Fruit fly (Drosophila melanogaster) S2 (cell line): ENCODE data around the gene CG15480.
"Not testable (repeated sequence)": the region's sequence is repeated elsewhere in the genome, so short reads cannot be mapped to it uniquely, and the experiment has no call there.

Source experiments
- CG8478 ChIP-seq: fragments of >200 bp; optimal IDR thresholded peaks from 2 replicates; lab custom pipeline; 2018
- CTCF ChIP-seq, 2 experiments: fragments of >200 bp; optimal IDR thresholded peaks; 2 replicates each; lab custom pipeline; 2018

Gene CG15480

DNA sequence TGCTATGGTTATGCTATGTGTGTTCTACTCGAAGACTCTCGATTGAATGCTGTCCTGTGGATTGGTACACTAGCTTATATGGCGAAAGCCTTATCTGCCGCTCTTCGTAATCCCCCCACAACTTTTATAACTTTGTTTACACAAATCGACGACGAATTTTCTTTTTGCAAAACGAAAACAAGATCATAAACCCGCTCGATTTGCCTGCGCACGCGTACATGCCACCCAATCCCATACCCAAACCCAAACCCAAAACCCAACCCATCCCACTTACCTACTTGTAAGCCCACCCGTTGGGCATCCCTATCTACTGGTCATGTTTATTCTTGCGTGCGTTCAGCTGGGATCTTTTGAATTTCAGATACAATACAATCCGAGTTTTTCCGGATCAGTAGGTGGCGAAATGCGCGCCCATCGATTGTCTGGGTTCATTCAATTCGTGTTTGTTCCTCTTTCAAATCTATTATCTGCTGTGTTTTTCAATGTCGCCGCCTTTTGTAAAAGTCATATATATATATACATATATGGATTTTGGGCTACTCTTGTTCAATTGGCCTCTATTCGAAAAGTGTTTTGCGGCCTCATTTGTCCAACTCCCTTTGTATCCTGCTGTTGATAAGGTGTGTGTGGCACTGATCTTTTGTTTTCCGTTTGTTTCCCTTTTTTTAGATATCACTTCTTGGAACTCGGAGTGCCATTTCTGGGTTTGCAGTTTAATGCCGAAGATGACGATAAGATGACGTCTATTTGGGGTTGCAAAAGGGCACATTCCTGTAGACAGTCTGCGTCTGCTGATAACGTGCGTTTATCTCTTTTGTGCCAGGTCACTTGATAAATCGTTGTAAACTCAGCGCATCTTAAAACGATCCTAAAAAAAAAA lies 9.8 kb upstream of the CG15480 start, which contains the start of gene Mabi:
Gene Mabi (minus strand): TSS at position 51 of the 880 bp plus-strand sequence.
- no peak for TF ChIP-seq CG8478
- TF ChIP-seq CTCF (optimal IDR thresholded peaks at IDR 0.05; lab: Kevin White, UChicago) = no peak

DNA sequence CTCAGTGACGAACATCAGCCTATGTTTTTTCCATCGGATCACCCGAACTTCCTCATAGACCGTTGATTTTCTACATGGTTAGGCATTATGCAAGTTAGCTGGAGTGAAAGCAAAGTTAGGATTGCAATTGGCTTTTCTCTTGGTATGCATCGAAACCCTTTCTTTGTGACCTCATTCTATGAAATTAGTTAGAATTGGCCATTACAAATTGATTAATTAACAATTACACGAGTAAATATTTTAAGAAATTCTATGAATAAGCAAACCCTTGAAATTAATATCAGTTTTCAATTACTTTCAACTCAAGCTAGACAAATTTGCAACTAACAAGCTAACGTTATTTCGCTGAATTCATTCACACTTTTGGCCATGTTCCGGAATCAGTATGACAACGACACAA lies 6.7 kb upstream of the CG15480 start, which contains the start of gene Prosalpha6T:
Gene Prosalpha6T (plus strand): TSS at position 301 of the 400 bp plus-strand sequence.
- TF ChIP-seq CTCF (optimal IDR thresholded peaks at IDR 0.05; lab: Kevin White, UChicago) = no peak

DNA sequence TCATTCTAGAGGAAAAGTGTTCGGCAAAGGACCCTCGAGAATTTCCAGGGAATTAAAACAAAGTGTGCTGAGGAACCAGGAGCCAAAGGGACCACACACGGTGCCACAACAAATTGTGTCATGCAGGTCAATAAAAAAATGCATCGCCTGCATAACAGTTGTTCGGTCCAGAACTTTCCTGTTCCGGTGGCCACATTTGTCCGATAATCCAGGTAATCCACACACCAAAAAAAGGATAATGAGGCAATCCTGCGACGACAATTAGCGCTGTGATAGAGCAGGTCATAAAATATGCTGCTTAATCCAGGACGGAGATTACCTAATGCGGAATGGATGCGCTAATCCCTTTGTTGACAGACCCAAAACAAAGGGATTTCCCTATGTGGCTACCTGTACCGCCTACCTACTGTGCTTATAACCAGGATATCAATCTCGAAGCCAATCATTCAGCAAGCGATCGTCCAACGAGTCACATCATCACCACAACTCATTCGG lies 4.4 kb upstream of the CG15480 start, which contains the start of gene CG16815:
Gene CG16815 (plus strand): TSS at position 445 of the 495 bp plus-strand sequence.
- no peak for TF ChIP-seq CG8478
- TF ChIP-seq CTCF (optimal IDR thresholded peaks at IDR 0.05; lab: Kevin White, UChicago) = no peak

DNA sequence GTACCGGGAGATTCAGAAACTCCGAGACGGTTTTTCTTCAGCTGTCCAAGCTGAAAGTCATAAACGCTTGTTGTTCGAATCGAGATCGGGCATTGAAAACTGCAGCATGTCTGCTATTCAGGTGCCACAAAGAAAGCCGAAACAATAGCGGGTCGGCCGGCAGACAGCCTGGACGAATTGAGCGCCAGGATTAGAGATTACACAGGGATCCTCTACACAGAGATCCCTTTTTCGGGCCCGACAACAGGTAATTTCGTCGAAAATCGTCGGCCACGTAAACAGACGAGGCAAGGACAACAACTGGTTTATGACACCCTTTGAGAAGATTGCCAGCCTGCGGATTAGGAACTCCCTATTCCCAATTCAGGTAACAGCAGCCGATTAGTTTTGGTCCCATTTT lies 2.2 kb upstream of the CG15480 start, which contains the start of gene CG16813:
Gene CG16813 (plus strand): TSS at position 288 of the 400 bp plus-strand sequence.
- TF ChIP-seq CG8478 = no peak
- TF ChIP-seq CTCF (optimal IDR thresholded peaks at IDR 0.05; lab: Kevin White, UChicago) = no peak

DNA sequence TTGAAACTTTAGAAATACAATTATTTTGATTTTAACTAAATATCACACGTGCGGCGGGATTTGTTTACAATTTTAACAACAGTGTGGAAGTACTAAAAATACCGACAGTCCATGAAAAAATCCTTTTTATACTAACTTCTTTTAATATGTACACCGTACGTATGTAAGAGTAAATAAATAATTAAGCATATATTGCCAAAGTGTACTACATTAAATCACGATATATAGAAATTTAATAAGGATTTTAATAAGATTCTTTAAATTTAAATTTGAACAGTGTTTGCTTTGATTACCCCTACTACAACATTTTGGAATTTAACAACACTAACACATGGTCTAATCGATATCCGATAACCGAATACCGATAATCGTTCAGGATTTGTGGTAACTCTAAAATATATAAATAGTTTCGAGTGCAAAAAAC lies 2.8 kb downstream of the CG15480 start, which contains the start of the genes Ski6 and CG16812:
Gene Ski6 (minus strand): TSS at position 205 of the 424 bp plus-strand sequence.
Gene CG16812 (plus strand): TSS at position 363 of the 424 bp plus-strand sequence.
- TF ChIP-seq CTCF (optimal IDR thresholded peaks at IDR 0.05; lab: Kevin White, UChicago) = no peak
- TF ChIP-seq CG8478 = no peak

DNA sequence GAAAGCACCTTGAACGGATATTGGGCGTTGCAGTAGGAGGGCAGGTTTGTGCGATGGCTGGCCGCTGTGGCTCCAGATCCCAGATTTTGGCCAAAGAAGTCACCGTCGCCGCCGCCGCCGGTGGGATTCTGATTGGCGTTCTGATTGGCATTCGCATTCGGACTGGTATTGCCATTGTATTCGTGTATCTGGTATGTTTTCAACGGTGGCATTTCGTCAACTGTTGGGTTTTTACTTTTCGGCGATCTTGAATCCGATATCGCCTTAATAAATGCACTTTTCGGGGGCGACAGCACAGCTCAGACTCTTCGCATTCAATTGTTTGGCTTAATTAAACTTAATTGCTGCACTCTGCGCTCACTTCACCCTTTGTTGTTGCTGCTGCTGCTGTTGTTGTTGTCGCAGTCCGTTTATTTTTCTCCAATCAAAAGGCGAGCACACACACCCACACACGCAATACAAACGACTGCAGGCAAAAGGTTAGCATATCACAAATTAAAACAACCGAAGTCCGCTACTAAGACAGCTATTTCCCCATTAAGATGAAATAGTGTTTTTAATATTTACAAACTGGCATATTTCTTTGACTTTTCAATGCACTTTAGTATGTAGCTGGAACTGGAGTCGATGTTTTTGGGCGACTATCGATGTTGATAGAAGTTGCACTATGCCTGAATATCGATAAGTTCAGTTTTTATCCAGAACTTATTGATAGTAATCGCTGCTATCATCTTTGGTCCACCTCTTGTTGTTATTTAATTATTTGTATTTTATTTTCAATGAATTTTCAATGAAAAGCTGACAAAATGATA lies 5.6 kb downstream of the CG15480 start, which contains the start of the genes CG9426 and mRF1:
Gene CG9426 (minus strand): TSS at position 643 of the 812 bp plus-strand sequence.
Gene mRF1 (plus strand): TSS at position 699 of the 812 bp plus-strand sequence.
- TF ChIP-seq CG8478 (no peak), CTCF (optimal IDR thresholded peaks at IDR 0.05; lab: Kevin White, UChicago) (no peak)

DNA sequence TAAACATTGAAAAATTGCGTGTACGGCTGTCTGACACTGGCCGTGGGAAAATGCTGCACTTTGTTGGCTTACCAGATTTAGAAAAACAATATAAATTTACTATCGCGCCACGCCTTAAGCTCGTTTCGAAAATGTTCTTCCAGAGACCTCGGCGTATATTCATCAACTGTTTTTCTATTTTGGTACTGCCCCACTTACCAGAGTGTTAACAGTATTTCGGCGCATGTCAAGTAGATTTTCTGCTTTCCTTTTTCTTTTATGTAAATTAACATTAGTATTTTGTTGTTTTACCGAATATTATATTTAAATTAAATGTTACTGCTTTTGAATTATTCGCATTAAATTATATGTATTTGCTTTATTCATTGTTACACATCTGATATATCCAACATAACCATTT lies 10.1 kb downstream of the CG15480 start, which contains the start of gene kek4:
Gene kek4 (minus strand): TSS at position 341 of the 400 bp plus-strand sequence.
- TF ChIP-seq CG8478 = no peak
- TF ChIP-seq CTCF (optimal IDR thresholded peaks at IDR 0.05; lab: Kevin White, UChicago) = no peak

DNA sequence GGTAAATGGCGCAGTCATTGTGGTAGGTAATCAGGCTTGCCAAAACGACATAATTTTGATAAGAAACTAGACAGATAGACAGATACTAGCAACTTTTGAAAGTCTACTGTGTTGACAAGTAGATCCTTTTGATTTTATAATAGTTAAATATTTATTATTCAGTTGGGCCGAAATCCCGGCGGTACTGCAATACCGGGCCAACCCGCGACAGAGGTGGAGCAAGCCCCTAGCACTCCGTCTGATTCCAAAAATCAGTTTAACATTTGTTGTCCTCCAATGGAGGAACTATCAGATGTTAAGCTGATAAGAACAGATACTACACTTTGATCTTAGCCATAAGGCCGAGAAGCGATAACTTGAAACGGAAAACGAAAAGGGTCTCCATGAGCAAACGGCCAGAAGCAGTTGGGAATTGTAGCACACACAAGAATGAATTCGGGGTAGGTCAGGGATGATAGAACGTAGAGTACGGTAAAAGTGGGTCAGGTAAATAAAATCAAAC lies 13.3 kb downstream of the CG15480 start, which contains the start of gene CG15482:
Gene CG15482 (minus strand): TSS at position 51 of the 502 bp plus-strand sequence.
- TF ChIP-seq CG8478; CTCF (optimal IDR thresholded peaks at IDR 0.05; lab: Kevin White, UChicago): not testable (repeated sequence)

DNA sequence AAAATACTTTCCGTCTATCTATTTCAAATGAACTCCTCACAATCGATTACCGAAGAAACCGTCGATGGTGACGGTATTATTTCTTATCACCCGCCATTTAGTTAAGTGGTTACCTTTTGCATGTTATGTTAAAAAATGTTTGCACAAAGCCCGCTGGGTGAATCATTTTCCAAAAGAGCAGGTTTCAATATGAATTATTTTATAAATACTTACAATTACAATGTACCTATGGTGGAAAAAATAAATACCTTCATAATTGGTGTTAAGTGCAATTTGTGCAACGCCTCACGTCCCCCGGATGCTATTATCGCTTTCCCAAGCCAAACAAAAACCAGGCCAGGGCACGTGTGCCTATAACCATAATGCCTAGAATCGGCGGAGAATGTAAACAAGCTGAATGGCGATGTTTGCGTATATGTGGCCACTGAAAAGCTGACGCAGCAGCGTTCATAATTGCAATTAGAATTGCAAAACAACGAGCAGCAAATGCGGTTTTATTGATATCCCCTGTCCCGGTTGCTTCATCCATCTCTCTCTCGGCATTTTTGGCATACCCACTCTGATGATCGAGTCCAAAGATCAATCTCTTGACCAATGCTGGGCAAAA lies 18.1 kb downstream of the CG15480 start:
- TF ChIP-seq CG8478 = no peak
- no peak for TF ChIP-seq CTCF (optimal IDR thresholded peaks at IDR 0.05; lab: Kevin White, UChicago)

DNA sequence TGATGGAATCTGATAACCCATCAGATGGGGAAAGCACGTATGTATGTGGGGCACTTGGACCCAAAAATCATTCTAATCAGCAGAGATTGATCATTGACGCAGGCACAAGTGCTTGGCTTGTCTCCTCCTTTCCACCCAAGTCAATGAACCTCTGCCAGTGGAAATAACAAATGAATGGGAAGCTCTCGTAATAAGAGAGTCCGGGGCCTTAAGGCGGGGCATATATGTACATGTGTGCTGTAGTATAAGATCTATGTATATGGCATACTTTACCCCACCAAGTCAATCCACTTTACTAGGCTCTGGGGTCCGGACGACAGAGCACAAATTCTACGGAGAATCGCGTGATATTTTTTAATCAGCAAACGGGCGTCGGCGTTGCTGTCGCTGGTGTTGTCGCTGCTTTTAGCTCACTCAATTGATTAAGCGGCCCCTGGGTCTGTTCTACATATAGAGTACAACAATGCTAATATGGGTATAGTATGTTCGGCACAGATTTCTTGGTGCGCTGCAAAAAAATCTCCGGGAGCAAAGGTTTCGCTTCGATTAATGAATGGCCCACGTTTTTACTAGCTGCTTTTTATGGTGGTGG lies 18.9 kb downstream of the CG15480 start:
- TF ChIP-seq CG8478 (no peak), CTCF (optimal IDR thresholded peaks at IDR 0.05; lab: Kevin White, UChicago) (no peak)

DNA sequence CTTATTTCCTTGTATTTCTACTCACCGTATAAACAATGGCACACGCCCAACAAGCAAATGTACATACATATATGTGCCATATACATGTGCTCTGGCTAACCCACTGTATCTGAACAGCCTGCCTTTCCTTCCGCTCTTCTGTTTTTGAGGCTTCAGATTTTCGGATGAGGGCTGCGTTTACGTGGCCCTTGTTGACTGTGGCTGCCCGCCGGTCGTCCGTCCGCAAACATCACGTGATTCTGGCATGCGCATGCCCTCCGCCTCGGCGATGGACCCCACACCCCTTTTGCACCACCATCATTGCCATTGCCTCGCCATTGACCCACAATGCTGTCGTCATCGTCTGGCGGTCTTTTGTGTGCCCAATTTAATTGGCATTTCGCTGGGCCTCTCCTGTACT lies 19.8 kb downstream of the CG15480 start:
- TF ChIP-seq CTCF (optimal IDR thresholded peaks at IDR 0.05; lab: Kevin White, UChicago) (no peak), CG8478 (no peak)

DNA sequence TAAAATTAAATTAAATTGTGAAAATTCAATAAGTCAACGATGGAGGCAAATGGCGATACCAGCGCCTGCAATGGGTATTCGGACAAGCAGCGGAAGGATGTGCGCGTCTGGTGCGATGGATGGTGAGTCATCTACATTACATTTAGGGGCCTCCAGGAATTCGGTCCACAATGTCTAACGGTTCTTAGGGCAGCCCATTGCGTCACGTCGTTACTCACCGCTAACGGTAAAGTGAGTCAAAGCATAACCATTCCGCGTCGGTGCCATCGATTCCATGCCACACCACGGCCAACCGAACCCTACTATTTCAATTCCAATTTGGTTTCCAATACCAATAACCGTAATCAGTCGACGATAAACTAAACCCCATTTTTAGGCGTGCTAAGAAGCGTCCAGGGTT lies 20.9 kb downstream of the CG15480 start:
- no peak for TF ChIP-seq CTCF (optimal IDR thresholded peaks at IDR 0.05; lab: Kevin White, UChicago)

DNA sequence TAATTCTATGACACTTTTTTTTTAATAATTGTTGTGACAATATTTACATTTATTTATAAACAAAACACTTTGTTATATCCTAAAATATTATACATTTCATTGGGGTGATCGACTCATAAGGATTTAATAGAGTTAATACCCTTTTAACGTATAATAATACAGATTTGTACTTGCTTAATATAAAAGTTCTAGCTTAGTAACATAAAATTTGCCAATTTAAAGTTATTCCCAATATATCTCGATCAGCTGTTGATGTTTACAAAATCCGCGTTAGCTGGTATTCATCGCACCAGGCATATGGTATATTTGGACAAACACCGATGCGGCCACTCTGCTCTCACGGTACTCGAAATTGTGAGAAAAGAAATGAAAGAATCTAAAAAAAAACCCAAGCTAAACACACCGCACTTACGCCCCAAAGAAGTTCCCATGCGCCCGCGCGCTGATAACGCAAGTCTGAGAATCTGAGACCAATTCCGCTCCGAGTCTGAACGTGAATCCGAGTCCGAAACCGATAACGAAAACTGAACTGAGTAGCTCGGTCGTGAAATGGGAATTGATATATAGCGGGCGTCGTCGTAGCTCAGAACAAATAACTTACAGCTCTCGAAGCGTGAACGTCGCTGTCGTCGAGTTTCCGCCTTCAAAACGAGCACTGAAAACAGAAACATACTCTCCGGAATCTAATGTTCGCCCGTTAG lies 21.5 kb downstream of the CG15480 start, which contains the start of gene Pect:
Gene Pect (plus strand): TSS at position 326 of the 701 bp plus-strand sequence.
- TF ChIP-seq CTCF (optimal IDR thresholded peaks at IDR 0.05; lab: Kevin White, UChicago) (no peak), CG8478 (no peak)
